Fruit fly (Drosophila melanogaster) whole organism, embryonic: ENCODE data around the gene CG34282.

Source experiments
- ATbp ChIP-seq: fragments of 200-800 bp; sonication (Bioruptor generic); optimal IDR thresholded peaks from 2 replicates; lab custom pipeline; 2017; ENCODE audit warnings: missing biosample characterization, mild to moderate bottlenecking, missing genetic modification characterization, missing genetic modification reagents
- Atf3 ChIP-seq: fragments of 200-800 bp; sonication (Bioruptor generic); optimal IDR thresholded peaks from 3 replicates; lab custom pipeline; 2016; ENCODE audit warnings: missing biosample characterization, missing genetic modification characterization
- Bgb ChIP-seq: fragments of 200-800 bp; sonication (Bioruptor generic); IDR thresholded peaks from 2 replicates; pipeline ENCODE4 v1.3.6; 2022; ENCODE audit warnings: missing biosample characterization, missing genetic modification characterization; ENCODE audit not compliant: partially characterized antibody
- CG1024 ChIP-seq: fragments of 200-800 bp; sonication (Bioruptor generic); IDR thresholded peaks from 2 replicates; pipeline ENCODE4 v1.3.6; 2022; ENCODE audit warnings: missing biosample characterization, missing genetic modification characterization
- CG12071 ChIP-seq: fragments of 200-800 bp; sonication (Bioruptor generic); optimal IDR thresholded peaks from 3 replicates; lab custom pipeline; 2018; ENCODE audit warnings: missing biosample characterization, mild to moderate bottlenecking, missing genetic modification characterization
- CG12769 ChIP-seq: fragments of 200-800 bp; sonication (Bioruptor generic); optimal IDR thresholded peaks from 2 replicates; lab custom pipeline; 2019; ENCODE audit warnings: missing biosample characterization, mild to moderate bottlenecking, missing genetic modification characterization, moderate library complexity
- CG15011 ChIP-seq: fragments of 200-800 bp; sonication (Bioruptor generic); optimal IDR thresholded peaks from 3 replicates; lab custom pipeline; 2018; ENCODE audit warnings: missing biosample characterization, mild to moderate bottlenecking, missing genetic modification characterization
- CG15601 ChIP-seq: fragments of 200-800 bp; sonication (Bioruptor generic); optimal IDR thresholded peaks from 3 replicates; lab custom pipeline; 2019; ENCODE audit warnings: missing biosample characterization, mild to moderate bottlenecking, missing genetic modification characterization, moderate library complexity
- CG17359 ChIP-seq: fragments of 200-800 bp; sonication (Bioruptor generic); optimal IDR thresholded peaks from 3 replicates; lab custom pipeline; 2018; ENCODE audit warnings: missing biosample characterization, mild to moderate bottlenecking, missing genetic modification characterization, moderate library complexity
- CG17568 ChIP-seq: fragments of 200-800 bp; sonication (Bioruptor generic); optimal IDR thresholded peaks from 2 replicates; lab custom pipeline; 2018; ENCODE audit warnings: missing biosample characterization, mild to moderate bottlenecking, missing genetic modification characterization, moderate library complexity
- CG17912 ChIP-seq: fragments of 200-800 bp; sonication (Bioruptor generic); optimal IDR thresholded peaks from 2 replicates; lab custom pipeline; 2018; ENCODE audit warnings: missing biosample characterization, mild to moderate bottlenecking, missing genetic modification characterization
- CG1792 ChIP-seq: fragments of 200-800 bp; sonication (Bioruptor generic); optimal IDR thresholded peaks from 2 replicates; lab custom pipeline; 2016; ENCODE audit warnings: missing biosample characterization, missing genetic modification characterization
- CG3726 ChIP-seq: fragments of 200-800 bp; sonication (Bioruptor generic); IDR thresholded peaks from 3 replicates; pipeline ENCODE4, ENCODE4 v1.3.6; 2022; ENCODE audit warnings: missing biosample characterization, missing genetic modification characterization
- CG4360 ChIP-seq: fragments of 200-800 bp; sonication (Bioruptor generic); IDR thresholded peaks from 2 replicates; pipeline ENCODE4 v1.3.6; 2022; ENCODE audit warnings: missing biosample characterization, missing genetic modification characterization
- CG4404 ChIP-seq: fragments of 200-800 bp; sonication (Bioruptor generic); IDR thresholded peaks from 2 replicates; pipeline ENCODE4 v1.3.6; 2022; ENCODE audit warnings: missing biosample characterization, missing genetic modification characterization
- CG4424 ChIP-seq: fragments of 200-800 bp; sonication (Bioruptor generic); optimal IDR thresholded peaks from 3 replicates; lab custom pipeline; 2016; ENCODE audit warnings: missing biosample characterization, missing genetic modification characterization
- CG4854 ChIP-seq: fragments of 200-800 bp; sonication (Bioruptor generic); optimal IDR thresholded peaks from 2 replicates; lab custom pipeline; 2016; ENCODE audit warnings: missing biosample characterization, missing genetic modification characterization, inconsistent platforms
- CG6272 ChIP-seq: fragments of 200-800 bp; sonication (Bioruptor generic); IDR thresholded peaks from 2 replicates; pipeline ENCODE4 v1.3.6; 2022; ENCODE audit warnings: missing biosample characterization, missing genetic modification characterization
- CG6654 ChIP-seq: fragments of 200-800 bp; sonication (Bioruptor generic); optimal IDR thresholded peaks from 2 replicates; lab custom pipeline; 2017; ENCODE audit warnings: missing biosample characterization, mild to moderate bottlenecking, missing genetic modification characterization
- CG6683 ChIP-seq: fragments of 200-800 bp; sonication (Bioruptor generic); optimal IDR thresholded peaks from 2 replicates; lab custom pipeline; 2017; ENCODE audit warnings: missing biosample characterization, mild to moderate bottlenecking, missing genetic modification characterization, missing genetic modification reagents
- CG6689 ChIP-seq: fragments of 200-800 bp; sonication (Bioruptor generic); IDR thresholded peaks from 2 replicates; pipeline ENCODE4 v1.3.6; 2022; ENCODE audit warnings: missing biosample characterization, missing genetic modification characterization
- CG7839 ChIP-seq: fragments of 200-800 bp; sonication (Bioruptor generic); optimal IDR thresholded peaks from 3 replicates; lab custom pipeline; 2018; ENCODE audit warnings: missing biosample characterization, mild to moderate bottlenecking, missing genetic modification characterization, moderate library complexity
- CG7963 ChIP-seq: fragments of 200-800 bp; sonication (Bioruptor generic); IDR thresholded peaks from 3 replicates; pipeline ENCODE4 v1.3.6; 2022; ENCODE audit warnings: missing biosample characterization, missing genetic modification characterization; ENCODE audit not compliant: partially characterized antibody
- CG9932 ChIP-seq: fragments of 200-800 bp; sonication (Bioruptor generic); IDR thresholded peaks from 2 replicates; pipeline ENCODE4 v1.3.6; 2022; ENCODE audit warnings: missing biosample characterization, missing genetic modification characterization
- CTCF ChIP-seq: fragments of 200-800 bp; sonication (Bioruptor generic); optimal IDR thresholded peaks from 2 replicates; lab custom pipeline; 2017; ENCODE audit warnings: missing biosample characterization, mild to moderate bottlenecking, missing genetic modification characterization, moderate library complexity
- Dbx ChIP-seq: fragments of 200-800 bp; sonication (Bioruptor generic); IDR thresholded peaks from 3 replicates; pipeline ENCODE4 v1.3.6; 2022; ENCODE audit warnings: missing biosample characterization, missing genetic modification characterization
- Doc2 ChIP-seq: fragments of 200-800 bp; sonication (Bioruptor generic); IDR thresholded peaks from 2 replicates; pipeline ENCODE4 v1.3.6; 2022; ENCODE audit warnings: missing biosample characterization, missing genetic modification characterization
- Ets65A ChIP-seq: fragments of 200-800 bp; sonication (Bioruptor generic); peaks from one replicate; lab custom pipeline; 2016; ENCODE audit warnings: missing biosample characterization, missing genetic modification characterization
- H15 ChIP-seq: fragments of 200-800 bp; sonication (Bioruptor generic); IDR thresholded peaks from 3 replicates; pipeline ENCODE4 v1.3.6; 2022; ENCODE audit warnings: missing biosample characterization, missing genetic modification characterization
- Hr78 ChIP-seq, 2 experiments: fragments of 200-800 bp in 1 of 2; fragments of >200 bp in 1 of 2; sonication (Bioruptor generic) in 1 of 2; optimal IDR thresholded peaks; 2 replicates each; lab custom pipeline; 2017 to 2019; ENCODE audit warnings: missing biosample characterization in 2 of 2, missing genetic modification characterization in 2 of 2, mild to moderate bottlenecking in 1 of 2, moderate library complexity in 1 of 2
- MTF-1 ChIP-seq: fragments of 200-800 bp; sonication (Bioruptor generic); optimal IDR thresholded peaks from 2 replicates; lab custom pipeline; 2018; ENCODE audit warnings: missing biosample characterization, mild to moderate bottlenecking, missing genetic modification characterization, borderline replicate concordance
- Mad ChIP-seq: fragments of 200-800 bp; sonication (Bioruptor generic); optimal IDR thresholded peaks from 2 replicates; lab custom pipeline; 2016; ENCODE audit warnings: missing biosample characterization, missing genetic modification characterization
- NC2α ChIP-seq: fragments of 200-800 bp; sonication (Bioruptor generic); optimal IDR thresholded peaks from 2 replicates; lab custom pipeline; 2016; ENCODE audit warnings: missing biosample characterization, missing genetic modification characterization
- NfI ChIP-seq: fragments of 200-800 bp; sonication (Bioruptor generic); optimal IDR thresholded peaks from 3 replicates; lab custom pipeline; 2018; ENCODE audit warnings: missing biosample characterization, mild to moderate bottlenecking, missing genetic modification characterization, moderate library complexity
- Oaz ChIP-seq: fragments of 200-800 bp; sonication (Bioruptor generic); IDR thresholded peaks from 2 replicates; pipeline ENCODE4 v1.3.6; 2022; ENCODE audit warnings: missing biosample characterization, missing genetic modification characterization
- Xbp1 ChIP-seq: fragments of 200-800 bp; sonication (Bioruptor generic); optimal IDR thresholded peaks from 3 replicates; lab custom pipeline; 2016; ENCODE audit warnings: missing biosample characterization, mild to moderate bottlenecking, missing genetic modification characterization
- ab ChIP-seq: fragments of 200-800 bp; sonication (Bioruptor generic); optimal IDR thresholded peaks from 2 replicates; lab custom pipeline; 2016; ENCODE audit warnings: missing biosample characterization, missing genetic modification characterization
- chn ChIP-seq: fragments of 200-800 bp; sonication (Bioruptor generic); optimal IDR thresholded peaks from 2 replicates; lab custom pipeline; 2016; ENCODE audit warnings: missing biosample characterization, missing genetic modification characterization
- dimm ChIP-seq: fragments of 200-800 bp; sonication (Bioruptor generic); IDR thresholded peaks from 2 replicates; pipeline ENCODE4 v1.3.6; 2022; ENCODE audit warnings: missing biosample characterization, missing genetic modification characterization
- gfzf ChIP-seq: fragments of 200-800 bp; sonication (Bioruptor generic); optimal IDR thresholded peaks from 2 replicates; lab custom pipeline; 2016; ENCODE audit warnings: missing biosample characterization, mild to moderate bottlenecking, missing genetic modification characterization, moderate library complexity
- inv ChIP-seq: fragments of 200-800 bp; sonication (Bioruptor generic); IDR thresholded peaks from 2 replicates; pipeline ENCODE4 v1.3.6; 2022; ENCODE audit warnings: missing biosample characterization, missing genetic modification characterization; ENCODE audit not compliant: partially characterized antibody
- nau ChIP-seq: fragments of 200-800 bp; sonication (Bioruptor generic); optimal IDR thresholded peaks from 3 replicates; lab custom pipeline; 2017; ENCODE audit warnings: missing biosample characterization, mild to moderate bottlenecking, missing genetic modification characterization, missing genetic modification reagents
- pan ChIP-seq, 4 experiments: fragments of >200 bp in 3 of 4; fragments of 200-800 bp in 1 of 4; sonication (Bioruptor generic) in 1 of 4; optimal IDR thresholded peaks in 3 of 4; IDR thresholded peaks in 1 of 4; 2 replicates each; pipeline versions ENCODE4 v1.3.6 to Lab custom; 2017 to 2022; ENCODE audit warnings: missing biosample characterization in 2 of 4, missing genetic modification characterization in 2 of 4, mixed read lengths in 1 of 4
- rib ChIP-seq: fragments of 200-800 bp; sonication (Bioruptor generic); IDR thresholded peaks from 2 replicates; pipeline ENCODE4 v1.3.6; 2022; ENCODE audit warnings: missing biosample characterization, missing genetic modification characterization
- run ChIP-seq: fragments of 200-800 bp; sonication (Bioruptor generic); optimal IDR thresholded peaks from 3 replicates; lab custom pipeline; 2018; ENCODE audit warnings: missing biosample characterization, mild to moderate bottlenecking, missing genetic modification characterization
- sd ChIP-seq: fragments of 200-800 bp; sonication (Bioruptor generic); optimal IDR thresholded peaks from 3 replicates; lab custom pipeline; 2018; ENCODE audit warnings: missing biosample characterization, mild to moderate bottlenecking, missing genetic modification characterization, moderate library complexity
- sr ChIP-seq: fragments of 200-800 bp; sonication (Bioruptor generic); IDR thresholded peaks from 3 replicates; pipeline ENCODE4 v1.3.6; 2022; ENCODE audit warnings: missing biosample characterization, missing genetic modification characterization
- ssp ChIP-seq: fragments of 200-800 bp; sonication (Bioruptor generic); IDR thresholded peaks from 2 replicates; pipeline ENCODE4 v1.3.6; 2022; ENCODE audit warnings: missing biosample characterization, missing genetic modification characterization
- unc-4 ChIP-seq: fragments of 200-800 bp; sonication (Bioruptor generic); IDR thresholded peaks from 2 replicates; pipeline ENCODE4 v1.3.6; 2022; ENCODE audit warnings: missing biosample characterization, missing genetic modification characterization; ENCODE audit not compliant: partially characterized antibody

CG34282 gene

dm6 chr3R:18719767-18720341 is 24.8 kb downstream of the CG34282 start:
- TF ChIP-seq CG7839 (peak; percentile 91), CG4424 (GFP tag; lab: Kevin White, UChicago) (peak; percentile 78), Ets65A (GFP tag; lab: Kevin White, UChicago) (peak; percentile 93), ab (GFP tag; lab: Kevin White, UChicago) (peak; percentile 8), chn (GFP tag; lab: Kevin White, UChicago) (peak; percentile 70), MTF-1 (peak; percentile 58), CG6272 (GFP tag; lab: Robert Waterston, UW) (peak; percentile 82), CG6689 (GFP tag; lab: Robert Waterston, UW) (peak; percentile 88), rib (GFP tag; lab: Robert Waterston, UW) (no peak; the same call in 1 of the 2 replicates), CG15601 (tag; lab: Kevin White, UChicago) (peak; percentile 82), CG17568 (peak; percentile 61), CG17359 (tag; lab: Kevin White, UChicago) (peak; percentile 90), run (peak; percentile 87), Oaz (GFP tag; lab: Robert Waterston, UW) (peak; percentile 85), ATbp (GFP tag; lab: Kevin White, UChicago) (peak; percentile 88), CG3726 (0 out of 3 replicates have a peak, but pooled peaks have one; percentile 57), CG15011 (GFP tag; lab: Kevin White, UChicago) (peak; percentile 73), NfI (peak; percentile 84), CG12071 (GFP tag; lab: Kevin White, UChicago) (peak; percentile 83), gfzf (no peak), CG7963 (no peak), NC2α (GFP tag; lab: Kevin White, UChicago) (peak; percentile 39), CG1792 (GFP tag; lab: Kevin White, UChicago) (peak; percentile 82), CG17912 (peak; percentile 42), CTCF (GFP tag; lab: Kevin White, UChicago) (peak; percentile 32), inv (GFP tag; lab: Robert Waterston, UW) (no peak), CG4360 (no peak), CG6683 (GFP tag; lab: Kevin White, UChicago) (peak; percentile 89), sr (GFP tag; lab: Robert Waterston, UW) (no peak), pan (optimal IDR thresholded peaks at IDR 0.05; lab: Kevin White, UChicago) (no peak), pan (GFP tag; optimal IDR thresholded peaks at IDR 0.05 in 1 of 2, IDR thresholded peaks at IDR 0.05 in 1 of 2) (peak in 1 of 2 experiments; percentile 88), Mad (GFP tag; lab: Kevin White, UChicago) (peak; percentile 72), Xbp1 (GFP tag; lab: Kevin White, UChicago) (peak; percentile 85), CG9932 (GFP tag; lab: Robert Waterston, UW) (peak; percentile 73), Hr78 (GFP tag; optimal IDR thresholded peaks at IDR 0.05; lab: Kevin White, UChicago) (no peak), CG1024 (GFP tag; lab: Robert Waterston, UW) (peak; percentile 73), CG12769 (tag; lab: Kevin White, UChicago) (peak; percentile 94), Dbx (GFP tag; lab: Robert Waterston, UW) (peak; percentile 88), sd (tag; lab: Kevin White, UChicago) (no peak), CG4404 (GFP tag; lab: Robert Waterston, UW) (peak; percentile 62), Atf3 (peak; percentile 47), unc-4 (GFP tag; lab: Robert Waterston, UW) (no peak), Doc2 (GFP tag; lab: Robert Waterston, UW) (peak; percentile 50; the same call in 1 of the 2 replicates), dimm (GFP tag; lab: Robert Waterston, UW) (peak; percentile 65), CG4854 (GFP tag; lab: Kevin White, UChicago) (no peak), CG6654 (GFP tag; lab: Kevin White, UChicago) (peak; percentile 62), ssp (GFP tag; lab: Robert Waterston, UW) (peak; percentile 60), nau (peak; percentile 78), Bgb (no peak), H15 (peak; percentile 71)
